In the genomic region with DNA sequence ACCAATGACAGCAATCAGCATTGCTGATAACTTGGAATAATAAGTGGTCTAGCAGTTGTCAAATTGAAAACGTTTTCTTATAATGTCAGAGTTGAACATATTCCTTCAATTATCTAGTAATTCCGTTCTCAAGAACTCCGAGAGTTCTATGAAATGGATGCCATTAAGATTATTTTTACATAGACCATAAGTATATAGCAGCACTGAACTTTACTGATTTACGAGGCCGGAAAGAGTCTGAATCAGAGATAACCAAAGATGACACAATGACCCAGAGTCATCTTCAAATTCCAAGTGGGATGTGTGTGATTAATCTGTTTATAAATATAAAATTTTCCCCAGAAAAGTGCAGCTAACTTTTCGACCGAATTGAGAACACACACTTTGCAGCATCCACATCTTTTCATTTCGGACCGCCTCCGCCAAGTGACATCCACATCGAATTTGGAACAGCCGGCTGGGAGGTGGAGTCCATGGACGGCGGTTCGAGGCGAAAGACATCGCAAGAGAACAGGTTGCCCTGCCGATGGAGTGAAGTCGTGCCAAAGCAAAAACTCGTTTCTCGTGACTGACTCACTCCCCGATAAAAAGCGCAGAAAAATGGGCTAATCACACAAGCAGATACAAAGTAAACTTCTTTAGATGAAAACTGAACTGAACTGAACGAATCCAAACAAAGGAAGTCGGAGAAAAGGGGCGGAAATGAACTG, we compare ENCODE assay signal across 4 fruit fly cellular contexts.
A peak's percentile ranks its signal among the peaks of the same experiment; 100 is the strongest.
TF ChIP-seq lines count a peak whose summit lies in the region.

No protein-coding gene starts in this region.

- no peak for TF ChIP-seq CTCF in whole organism, embryonic (GFP tag; optimal IDR thresholded peaks at IDR 0.05; lab: Kevin White, UChicago)

TF ChIP-seq in whole organism, embryonic, 481 proteins besides CTCF, POLR2A, EP300 and RAD21 (continues in another document):
- TF ChIP-seq hkb (optimal IDR thresholded peaks at IDR 0.05; lab: Kevin White, UChicago) (no peak), hkb (GFP tag; IDR thresholded peaks at IDR 0.05; lab: Robert Waterston, UW) (0 out of 2 replicates have a peak, but pooled peaks have one; percentile 15), chinmo (GFP tag; IDR thresholded peaks at IDR 0.05; lab: Robert Waterston, UW; ENCODE audit: partially characterized antibody) (peak; percentile 83; the same call in 2 of the 4 replicates), CG4820 (GFP tag; optimal IDR thresholded peaks at IDR 0.05; lab: Kevin White, UChicago) (no peak), CG12769 (tag; optimal IDR thresholded peaks at IDR 0.05; lab: Kevin White, UChicago) (peak; percentile 54), Bteb2 (GFP tag; optimal IDR thresholded peaks at IDR 0.05; lab: Kevin White, UChicago) (no peak), Vsx1 (GFP tag; optimal IDR thresholded peaks at IDR 0.05; lab: Kevin White, UChicago) (peak; percentile 37), sens (GFP tag; lab: Kevin White, UChicago) (peak; percentile 51), CG33213 (GFP tag; optimal IDR thresholded peaks at IDR 0.05; lab: Kevin White, UChicago) (no peak), kni (GFP tag; optimal IDR thresholded peaks at IDR 0.05; lab: Kevin White, UChicago) (peak; percentile 3), CG2712 (tag; optimal IDR thresholded peaks at IDR 0.05; lab: Kevin White, UChicago) (no peak), ATbp (GFP tag; optimal IDR thresholded peaks at IDR 0.05; lab: Kevin White, UChicago) (peak; percentile 5), sna (GFP tag; IDR thresholded peaks at IDR 0.05; lab: Robert Waterston, UW; ENCODE audit: partially characterized antibody) (0 out of 2 replicates have a peak, but pooled peaks have one; percentile 18), ab (GFP tag; optimal IDR thresholded peaks at IDR 0.05; lab: Kevin White, UChicago) (no peak), Hr78 (GFP tag; optimal IDR thresholded peaks at IDR 0.05; lab: Kevin White, UChicago) (peak in 1 of 2 experiments; percentile 41), sd (tag; optimal IDR thresholded peaks at IDR 0.05; lab: Kevin White, UChicago) (peak; percentile 19), so (GFP tag; IDR thresholded peaks at IDR 0.05; lab: Robert Waterston, UW) (0 out of 3 replicates have a peak, but pooled peaks have one; percentile 40), Rfx (GFP tag; IDR thresholded peaks at IDR 0.05; lab: Robert Waterston, UW) (0 out of 2 replicates have a peak, but pooled peaks have one; percentile 19)

TF ChIP-seq in whole organism, prepupa, 60 proteins besides CTCF, POLR2A, EP300 and RAD21:
- peak; percentile 98 for TF ChIP-seq dsx (GFP tag; optimal IDR thresholded peaks at IDR 0.05; lab: Kevin White, UChicago; ENCODE audit: poor library complexity, severe bottlenecking)
- no peak for TF ChIP-seq Sox14 (GFP tag; optimal IDR thresholded peaks at IDR 0.05; lab: Kevin White, UChicago)
- peak; percentile 95 for TF ChIP-seq svp (GFP tag; lab: Kevin White, UChicago)
- TF ChIP-seq esn (GFP tag; optimal IDR thresholded peaks at IDR 0.05; lab: Kevin White, UChicago), result no peak
- TF ChIP-seq CG3032 (tag; optimal IDR thresholded peaks at IDR 0.05; lab: Kevin White, UChicago), result no peak
- TF ChIP-seq ss (GFP tag; optimal IDR thresholded peaks at IDR 0.05; lab: Kevin White, UChicago), result peak in 1 of 2 experiments; percentile 50
- no peak for TF ChIP-seq Ets96B (tag; optimal IDR thresholded peaks at IDR 0.05; lab: Kevin White, UChicago)
- TF ChIP-seq Ets21C (GFP tag; optimal IDR thresholded peaks at IDR 0.05; lab: Kevin White, UChicago), result no peak
- TF ChIP-seq Smox (GFP tag; optimal IDR thresholded peaks at IDR 0.05; lab: Kevin White, UChicago), result no peak
- peak; percentile 5 for TF ChIP-seq Eip75B (GFP tag; optimal IDR thresholded peaks at IDR 0.05; lab: Kevin White, UChicago)
- TF ChIP-seq net (GFP tag; optimal IDR thresholded peaks at IDR 0.05; lab: Kevin White, UChicago), result peak; percentile 15
- TF ChIP-seq CG4318 (GFP tag; optimal IDR thresholded peaks at IDR 0.05; lab: Kevin White, UChicago), result no peak
- TF ChIP-seq Hr4 (GFP tag; optimal IDR thresholded peaks at IDR 0.05; lab: Kevin White, UChicago), result no peak

TF ChIP-seq in whole organism, pupa, 21 proteins besides CTCF, POLR2A, EP300 and RAD21:
- TF ChIP-seq CG8301 (tag; optimal IDR thresholded peaks at IDR 0.05; lab: Kevin White, UChicago) (no peak), CG17806 (tag; optimal IDR thresholded peaks at IDR 0.05; lab: Kevin White, UChicago) (no peak), gl (tag; optimal IDR thresholded peaks at IDR 0.05; lab: Kevin White, UChicago) (no peak), EcR (GFP tag; optimal IDR thresholded peaks at IDR 0.05; lab: Kevin White, UChicago) (peak; percentile 65), Snoo (tag; optimal IDR thresholded peaks at IDR 0.05; lab: Kevin White, UChicago) (no peak), CG14655 (GFP tag; optimal IDR thresholded peaks at IDR 0.05; lab: Kevin White, UChicago) (no peak), fd96Ca (GFP tag; IDR thresholded peaks at IDR 0.05; lab: Robert Waterston, UW) (no peak), CG32121 (GFP tag; IDR thresholded peaks at IDR 0.05; lab: Robert Waterston, UW) (no peak), CG13204 (GFP tag; optimal IDR thresholded peaks at IDR 0.05; lab: Kevin White, UChicago) (peak; percentile 42), rn (GFP tag; IDR thresholded peaks at IDR 0.05; lab: Robert Waterston, UW) (no peak), CG34367 (tag; optimal IDR thresholded peaks at IDR 0.05; lab: Kevin White, UChicago) (no peak), CG4496 (GFP tag; IDR thresholded peaks at IDR 0.05; lab: Robert Waterston, UW) (0 out of 3 replicates have a peak, but pooled peaks have one; percentile 41), CG12605 (GFP tag; IDR thresholded peaks at IDR 0.05; lab: Robert Waterston, UW) (no peak), Pif1B (GFP tag; optimal IDR thresholded peaks at IDR 0.05; lab: Kevin White, UChicago) (no peak), CG15710 (tag; optimal IDR thresholded peaks at IDR 0.05; lab: Kevin White, UChicago) (no peak), CG9948 (tag; optimal IDR thresholded peaks at IDR 0.05; lab: Kevin White, UChicago) (no peak), CG10348 (GFP tag; IDR thresholded peaks at IDR 0.05; lab: Robert Waterston, UW) (no peak), Pif1A (GFP tag; optimal IDR thresholded peaks at IDR 0.05; lab: Kevin White, UChicago) (no peak), D1 (tag; optimal IDR thresholded peaks at IDR 0.05; lab: Kevin White, UChicago) (no peak)
TF ChIP-seq in whole organism, pupa: peak in this region for 3.

TF ChIP-seq in whole organism, wandering third instar larva, 38 proteins besides CTCF, POLR2A, EP300 and RAD21:
- peak; percentile 62 for TF ChIP-seq Vsx2 (GFP tag; optimal IDR thresholded peaks at IDR 0.05; lab: Kevin White, UChicago; ENCODE audit: partially characterized antibody)
- TF ChIP-seq Hr78 (GFP tag; optimal IDR thresholded peaks at IDR 0.05; lab: Kevin White, UChicago), result no peak
- TF ChIP-seq woc (GFP tag; optimal IDR thresholded peaks at IDR 0.05; lab: Kevin White, UChicago), result peak; percentile 7
